Worm (Caenorhabditis elegans) whole organism, midembryonic: ENCODE results near the gene C34D4.2.

Experiments
- T22C8.4 ChIP-seq: fragments of 200-800 bp; sonication (Bioruptor generic); IDR thresholded peaks from 2 replicates; pipeline ENCODE4 v1.3.6; 2022; ENCODE audit warnings: missing genetic modification characterization, missing compliant biosample characterization
- cog-1 ChIP-seq: sonication (generic microtip); optimal IDR thresholded peaks from 2 replicates; lab custom pipeline; 2016; ENCODE audit warnings: missing genetic modification characterization, missing compliant biosample characterization
- flt-1 ChIP-seq: fragments of 200-800 bp; sonication (Bioruptor generic); IDR thresholded peaks from 2 replicates; pipeline ENCODE4 v1.3.6; 2022; ENCODE audit warnings: missing genetic modification characterization, missing compliant biosample characterization
- klf-2 ChIP-seq: fragments of 200-800 bp; sonication (Bioruptor generic); conservative IDR thresholded peaks from 2 replicates; pipeline ENCODE4 v1.3.6; 2022; ENCODE audit warnings: missing genetic modification reagents, missing genetic modification characterization, missing compliant biosample characterization
- med-1 ChIP-seq: sonication (generic microtip); optimal IDR thresholded peaks from 2 replicates; lab custom pipeline; 2017; ENCODE audit warnings: missing genetic modification characterization, mild to moderate bottlenecking, missing compliant biosample characterization, antibody characterized with exemption, missing genetic modification reagents; ENCODE audit not compliant: insufficient read depth
- ref-1 ChIP-seq: fragments of 200-800 bp; sonication (Bioruptor generic); conservative IDR thresholded peaks from 2 replicates; pipeline ENCODE4 v1.3.6; 2022; ENCODE audit warnings: missing genetic modification reagents, missing genetic modification characterization, missing compliant biosample characterization
- tab-1 ChIP-seq: fragments of 200-800 bp; sonication (Bioruptor generic); IDR thresholded peaks from 2 replicates; pipeline ENCODE4 v1.3.6; 2022; ENCODE audit warnings: missing genetic modification characterization, missing compliant biosample characterization
- ztf-23 ChIP-seq: fragments of 200-800 bp; sonication (Bioruptor generic); IDR thresholded peaks from 2 replicates; pipeline ENCODE4 v1.3.6; 2022; ENCODE audit warnings: missing genetic modification reagents, missing genetic modification characterization, missing compliant biosample characterization
- ztf-29 ChIP-seq: fragments of 200-800 bp; sonication (Bioruptor generic); IDR thresholded peaks from 2 replicates; pipeline ENCODE4 v1.3.6; 2022; ENCODE audit warnings: missing genetic modification reagents, missing genetic modification characterization, missing compliant biosample characterization

C34D4.2 gene

DNA sequence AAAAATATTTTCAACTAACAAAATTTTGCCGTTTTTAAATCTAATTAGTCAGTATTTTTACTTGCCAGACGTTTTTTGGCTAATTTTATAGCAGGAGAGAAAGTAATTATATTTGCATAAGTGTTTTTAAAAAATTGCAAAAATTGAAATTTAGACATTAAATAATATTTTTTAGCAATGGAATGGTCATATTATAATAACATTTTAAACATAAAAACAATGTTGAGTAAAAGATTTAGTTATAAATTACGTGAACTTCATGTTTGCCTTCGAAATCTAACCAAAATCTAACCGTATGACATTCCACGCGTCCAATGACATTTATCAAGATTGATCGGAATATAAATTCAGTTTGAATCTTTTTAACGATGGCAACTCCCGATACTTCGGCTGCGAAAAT, at the start of gene C34D4.2:
C34D4.2 (plus strand) TSS at position 301 of the 400 bp plus-strand sequence.
- TF ChIP-seq flt-1 (GFP tag; lab: Robert Waterston, UW) (no peak), tab-1 (GFP tag; lab: Robert Waterston, UW) (no peak), ztf-29 (GFP tag; lab: Robert Waterston, UW) (no peak), cog-1 (tag; lab: Kevin White, UChicago) (no peak), ref-1 (GFP tag; lab: Robert Waterston, UW) (no peak), klf-2 (GFP tag; lab: Robert Waterston, UW) (no peak), T22C8.4 (GFP tag; lab: Robert Waterston, UW) (no peak), med-1 (GFP tag; lab: Kevin White, UChicago) (no peak), ztf-23 (no peak)

DNA sequence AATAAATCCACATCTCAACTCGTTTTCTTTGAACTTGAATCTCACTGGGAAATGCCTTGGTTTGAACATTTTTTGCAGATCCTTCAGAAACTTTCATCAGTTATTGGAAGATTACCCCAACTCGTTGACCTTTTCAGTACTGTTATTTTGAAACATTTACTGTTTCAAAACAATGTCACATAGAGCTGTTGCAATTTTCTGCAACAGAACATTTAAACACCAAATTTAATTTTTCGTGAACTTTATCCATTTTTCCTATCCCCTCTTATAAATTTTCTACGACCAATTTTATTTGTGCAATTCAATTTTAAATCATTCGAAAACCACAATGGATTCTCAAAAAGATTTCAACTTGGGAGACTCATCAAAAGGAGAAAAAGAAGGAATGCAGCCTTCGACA, 46.6 kb upstream of the C34D4.2 start, which contains the start of gene ZC477.2:
ZC477.2 (plus strand) TSS at position 301 of the 400 bp plus-strand sequence.
- TF ChIP-seq klf-2 (GFP tag; lab: Robert Waterston, UW) (no peak), cog-1 (tag; lab: Kevin White, UChicago) (no peak)

DNA sequence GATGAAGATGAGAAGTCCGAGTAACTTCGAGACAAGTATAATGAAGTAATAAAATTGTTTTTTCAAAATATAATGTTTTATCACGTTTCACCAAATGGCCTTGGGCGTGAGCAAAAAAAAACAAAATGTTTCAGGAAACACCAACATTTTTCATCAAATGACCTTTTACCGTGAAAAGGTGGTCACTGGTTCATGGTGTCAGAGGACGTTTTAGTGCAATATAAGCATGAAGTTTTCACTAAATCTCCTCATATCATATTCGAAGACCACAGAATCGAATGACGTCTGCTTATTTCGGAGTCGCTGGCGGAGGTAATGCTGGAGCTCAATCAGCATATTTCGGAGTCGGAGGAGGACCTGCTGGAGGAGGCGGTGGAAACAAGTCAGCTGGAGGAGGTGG, 43.1 kb upstream of the C34D4.2 start, which contains the start of the genes ZC477.7 and ssq-3:
ZC477.7 (minus strand) TSS at position 101 of the 400 bp plus-strand sequence.
ssq-3 (plus strand) TSS at position 251 of the 400 bp plus-strand sequence.
- no peak for TF ChIP-seq T22C8.4 (GFP tag; lab: Robert Waterston, UW)
- TF ChIP-seq klf-2 (GFP tag; lab: Robert Waterston, UW) = no peak
- TF ChIP-seq ztf-29 (GFP tag; lab: Robert Waterston, UW) = no peak
- no peak for TF ChIP-seq ref-1 (GFP tag; lab: Robert Waterston, UW)
- no peak for TF ChIP-seq tab-1 (GFP tag; lab: Robert Waterston, UW)
- no peak for TF ChIP-seq flt-1 (GFP tag; lab: Robert Waterston, UW)
- no peak for TF ChIP-seq cog-1 (tag; lab: Kevin White, UChicago)
- TF ChIP-seq ztf-23 = no peak
- TF ChIP-seq med-1 (GFP tag; lab: Kevin White, UChicago) = no peak

DNA sequence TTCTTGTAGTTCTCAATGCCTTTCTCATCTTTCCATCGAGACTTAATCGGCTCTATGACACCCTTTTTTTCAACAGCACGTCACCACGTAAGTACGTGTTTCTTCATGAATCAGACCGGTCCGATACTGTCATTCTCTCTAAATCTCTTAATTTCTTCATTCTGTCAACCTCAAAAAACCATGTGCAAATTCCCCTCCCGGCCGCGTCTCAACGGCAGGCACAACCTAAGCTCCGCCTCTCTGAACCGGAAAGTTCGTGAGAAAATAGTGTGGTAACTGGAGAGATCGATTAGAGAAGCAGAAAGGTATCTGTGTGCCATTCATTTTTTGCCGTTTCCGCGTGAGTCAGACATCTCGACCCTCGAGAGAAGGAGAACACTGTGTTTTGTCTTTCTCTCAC, 39.9 kb upstream of the C34D4.2 start, which contains the start of gene nas-8:
nas-8 (plus strand) TSS at position 301 of the 400 bp plus-strand sequence.
- TF ChIP-seq T22C8.4 (GFP tag; lab: Robert Waterston, UW) = no peak
- no peak for TF ChIP-seq ztf-23
- TF ChIP-seq tab-1 (GFP tag; lab: Robert Waterston, UW) = no peak
- TF ChIP-seq cog-1 (tag; lab: Kevin White, UChicago) = no peak
- TF ChIP-seq med-1 (GFP tag; lab: Kevin White, UChicago) = no peak
- no peak for TF ChIP-seq flt-1 (GFP tag; lab: Robert Waterston, UW)
- TF ChIP-seq ztf-29 (GFP tag; lab: Robert Waterston, UW) = no peak
- no peak for TF ChIP-seq ref-1 (GFP tag; lab: Robert Waterston, UW)

DNA sequence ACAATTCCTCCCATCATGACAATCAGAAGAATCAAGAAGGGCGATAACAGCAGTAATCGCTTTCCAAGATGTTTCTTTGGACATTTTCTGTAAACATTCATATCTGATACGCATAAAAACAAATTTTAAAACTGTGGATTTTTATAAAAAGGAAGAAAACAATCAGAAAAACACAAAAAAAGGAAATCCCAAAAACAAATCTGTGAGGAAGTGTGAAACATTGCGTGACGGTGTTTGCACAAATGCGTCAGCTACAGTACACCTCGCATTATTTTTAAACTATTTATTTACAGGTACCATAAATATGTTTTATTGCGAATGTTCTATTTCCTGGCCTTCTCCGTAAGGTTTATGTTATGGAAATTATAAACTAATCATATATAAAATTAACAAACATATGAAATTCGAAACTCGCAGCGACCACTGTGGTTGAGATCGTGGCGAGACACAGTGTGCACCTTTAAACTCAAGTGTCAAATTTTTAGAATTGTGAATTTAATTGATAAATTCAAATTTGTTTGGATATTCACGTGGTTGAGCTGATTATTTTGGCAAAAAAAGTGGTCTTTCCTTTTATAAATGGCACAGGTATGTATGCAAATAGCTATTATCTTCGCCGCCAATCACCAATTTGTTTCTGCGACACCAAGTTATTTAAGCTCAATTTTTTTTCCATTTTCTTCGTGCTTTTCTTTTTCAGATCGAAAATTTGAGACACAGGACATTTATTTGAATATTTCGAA, 33.0 kb upstream of the C34D4.2 start, which contains the start of the genes C34D4.10 and str-48:
C34D4.10 (minus strand) TSS at position 101 of the 743 bp plus-strand sequence.
str-48 (plus strand) TSS at position 693 of the 743 bp plus-strand sequence.
- no peak for TF ChIP-seq ref-1 (GFP tag; lab: Robert Waterston, UW)
- no peak for TF ChIP-seq ztf-23
- no peak for TF ChIP-seq klf-2 (GFP tag; lab: Robert Waterston, UW)
- TF ChIP-seq tab-1 (GFP tag; lab: Robert Waterston, UW) = no peak
- no peak for TF ChIP-seq med-1 (GFP tag; lab: Kevin White, UChicago)
- no peak for TF ChIP-seq flt-1 (GFP tag; lab: Robert Waterston, UW)
- no peak for TF ChIP-seq cog-1 (tag; lab: Kevin White, UChicago)
- TF ChIP-seq ztf-29 (GFP tag; lab: Robert Waterston, UW) = no peak
- TF ChIP-seq T22C8.4 (GFP tag; lab: Robert Waterston, UW) = no peak

DNA sequence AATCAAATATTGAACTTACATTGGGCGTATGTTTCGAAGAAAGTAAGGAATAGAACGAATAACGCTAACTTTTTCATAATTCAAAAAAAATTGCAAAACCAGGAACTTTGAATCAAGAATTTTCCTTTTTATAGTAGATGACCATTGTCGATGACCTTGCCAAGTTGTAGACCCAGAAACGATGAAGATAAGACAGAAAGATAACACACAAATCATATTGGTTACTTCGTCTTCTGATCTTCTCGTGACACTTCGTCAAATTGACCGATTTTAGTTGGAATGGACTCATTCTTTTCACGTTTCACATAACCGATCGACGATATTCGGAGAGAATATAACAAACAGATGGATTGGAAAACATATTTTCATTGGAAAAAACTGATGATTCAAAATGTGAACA, 22.7 kb upstream of the C34D4.2 start, which contains the start of gene grsp-3:
grsp-3 (minus strand) TSS at position 149 of the 400 bp plus-strand sequence.
- TF ChIP-seq tab-1 (GFP tag; lab: Robert Waterston, UW) (no peak), flt-1 (GFP tag; lab: Robert Waterston, UW) (no peak), ztf-29 (GFP tag; lab: Robert Waterston, UW) (no peak), med-1 (GFP tag; lab: Kevin White, UChicago) (no peak), ref-1 (GFP tag; lab: Robert Waterston, UW) (no peak), ztf-23 (no peak), cog-1 (tag; lab: Kevin White, UChicago) (no peak), T22C8.4 (GFP tag; lab: Robert Waterston, UW) (no peak), klf-2 (GFP tag; lab: Robert Waterston, UW) (no peak)

DNA sequence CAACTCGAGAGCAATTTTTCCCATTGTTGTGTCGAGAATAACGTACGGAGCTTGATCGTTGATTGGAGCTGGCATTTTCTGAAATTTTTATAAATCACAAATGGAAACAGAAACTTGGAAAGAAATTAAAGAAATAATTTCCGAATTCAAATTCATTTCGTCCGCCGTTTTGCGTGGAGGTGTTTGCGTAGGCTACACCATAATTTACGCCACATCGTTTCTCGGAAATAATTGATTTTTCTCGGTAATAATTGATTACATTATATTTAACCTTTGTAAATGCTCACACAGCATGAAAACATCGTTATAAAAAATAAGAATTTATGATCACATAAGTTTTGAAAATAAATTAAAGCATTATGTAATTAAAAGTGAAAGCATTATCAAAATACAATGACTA, 21.3 kb upstream of the C34D4.2 start, which contains the start of gene cyn-12:
cyn-12 (minus strand) TSS at position 78 of the 400 bp plus-strand sequence.
- no peak for TF ChIP-seq med-1 (GFP tag; lab: Kevin White, UChicago)
- TF ChIP-seq T22C8.4 (GFP tag; lab: Robert Waterston, UW) = peak; percentile 42; the same call in 1 of the 2 replicates
- no peak for TF ChIP-seq tab-1 (GFP tag; lab: Robert Waterston, UW)

DNA sequence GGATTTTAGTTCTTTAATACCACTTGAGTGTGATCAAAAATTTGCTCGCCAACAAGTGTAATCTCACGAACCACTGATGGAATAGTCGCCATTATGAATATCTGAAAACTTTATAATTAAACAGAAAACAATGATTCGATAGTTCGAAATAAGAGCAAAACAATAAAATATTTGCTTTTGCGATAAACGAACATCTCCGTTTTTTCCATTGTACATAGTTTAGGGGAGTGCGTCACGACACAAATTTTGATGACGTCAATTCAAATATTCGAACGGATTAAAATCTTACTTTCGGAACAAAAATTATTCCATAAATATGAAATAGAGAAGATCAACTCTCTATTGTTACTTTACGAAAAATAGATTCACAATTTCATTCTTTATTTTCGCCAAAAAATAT, 20.5 kb upstream of the C34D4.2 start, which contains the start of gene mutd-1:
mutd-1 (minus strand) TSS at position 101 of the 400 bp plus-strand sequence.
- TF ChIP-seq flt-1 (GFP tag; lab: Robert Waterston, UW) (no peak), ref-1 (GFP tag; lab: Robert Waterston, UW) (no peak), ztf-29 (GFP tag; lab: Robert Waterston, UW) (no peak), T22C8.4 (GFP tag; lab: Robert Waterston, UW) (no peak), ztf-23 (no peak), med-1 (GFP tag; lab: Kevin White, UChicago) (no peak), tab-1 (GFP tag; lab: Robert Waterston, UW) (no peak), klf-2 (GFP tag; lab: Robert Waterston, UW) (no peak), cog-1 (tag; lab: Kevin White, UChicago) (no peak)
